Worm (Caenorhabditis elegans) whole organism, L2 larva: ENCODE measurements around the gene tbc-11.

Experiments
- C34F6.9 ChIP-seq: fragments of 150-350 bp; optimal IDR thresholded peaks from 2 replicates; lab custom pipeline; 2014; ENCODE audit warnings: missing biosample characterization, missing genetic modification characterization
- Y55F3AM.14 ChIP-seq: fragments of 200-800 bp; sonication (Bioruptor generic); optimal IDR thresholded peaks from 2 replicates; lab custom pipeline; 2018; ENCODE audit warnings: mild to moderate bottlenecking, missing genetic modification characterization, missing compliant biosample characterization
- alr-1 ChIP-seq: fragments of 150-350 bp; optimal IDR thresholded peaks from 2 replicates; lab custom pipeline; 2014; ENCODE audit warnings: missing biosample characterization, missing genetic modification characterization
- aly-2 ChIP-seq: fragments of 150-350 bp; optimal IDR thresholded peaks from 2 replicates; lab custom pipeline; 2014; ENCODE audit warnings: missing biosample characterization, missing genetic modification characterization
- ama-1 ChIP-seq: fragments of 150-350 bp; optimal IDR thresholded peaks from 2 replicates; lab custom pipeline; 2018; ENCODE audit warnings: inconsistent platforms
- blmp-1 ChIP-seq: sonication (generic microtip); optimal IDR thresholded peaks from 2 replicates; lab custom pipeline; 2017; ENCODE audit warnings: missing genetic modification characterization, mild to moderate bottlenecking, missing compliant biosample characterization, antibody characterized with exemption, moderate library complexity; ENCODE audit not compliant: insufficient read depth
- ceh-82 ChIP-seq: fragments of 150-350 bp; optimal IDR thresholded peaks from 2 replicates; lab custom pipeline; 2014; ENCODE audit warnings: missing biosample characterization, missing genetic modification characterization
- crh-2 ChIP-seq: sonication (generic microtip); optimal IDR thresholded peaks from 2 replicates; lab custom pipeline; 2017; ENCODE audit warnings: missing biosample characterization, missing genetic modification characterization
- egl-27 ChIP-seq: sonication (generic microtip); optimal IDR thresholded peaks from 3 replicates; lab custom pipeline; 2017; ENCODE audit warnings: missing biosample characterization, missing genetic modification reagents, missing genetic modification characterization
- elt-1 ChIP-seq: fragments of 150-350 bp; optimal IDR thresholded peaks from 2 replicates; lab custom pipeline; 2014; ENCODE audit warnings: missing biosample characterization, missing genetic modification characterization
- fos-1 ChIP-seq: fragments of 150-350 bp; optimal IDR thresholded peaks from 2 replicates; lab custom pipeline; 2014; ENCODE audit warnings: missing biosample characterization, missing genetic modification characterization
- lin-11 ChIP-seq: fragments of 150-350 bp; sonication (generic microtip); optimal IDR thresholded peaks from 2 replicates; lab custom pipeline; 2014; ENCODE audit warnings: missing biosample characterization, missing genetic modification characterization, inconsistent platforms, mixed read lengths
- lin-13 ChIP-seq: fragments of 150-350 bp; optimal IDR thresholded peaks from 2 replicates; lab custom pipeline; 2014; ENCODE audit warnings: missing biosample characterization, missing genetic modification reagents, missing genetic modification characterization
- lin-39 ChIP-seq: fragments of 150-350 bp; optimal IDR thresholded peaks from 2 replicates; lab custom pipeline; 2014; ENCODE audit warnings: missing biosample characterization, missing genetic modification reagents, missing genetic modification characterization
- lsy-2 ChIP-seq, 2 experiments: fragments of 150-350 bp in 1 of 2; sonication (generic microtip) in 1 of 2; optimal IDR thresholded peaks; 2 replicates each; lab custom pipeline; 2014 to 2017; ENCODE audit warnings: missing biosample characterization in 2 of 2, missing genetic modification characterization in 2 of 2
- mab-5 ChIP-seq: fragments of 150-350 bp; optimal IDR thresholded peaks from 2 replicates; lab custom pipeline; 2014; ENCODE audit warnings: missing biosample characterization, missing genetic modification characterization
- mbf-1 ChIP-seq: sonication (generic microtip); optimal IDR thresholded peaks from 2 replicates; lab custom pipeline; 2017; ENCODE audit warnings: missing biosample characterization, missing genetic modification characterization
- mdl-1 ChIP-seq, 2 experiments: fragments of 150-350 bp in 1 of 2; sonication (generic microtip) in 1 of 2; optimal IDR thresholded peaks; 2 replicates each; lab custom pipeline; 2017; ENCODE audit warnings: missing biosample characterization in 2 of 2, missing genetic modification characterization in 2 of 2
- nhr-10 ChIP-seq: sonication (generic microtip); optimal IDR thresholded peaks from 2 replicates; lab custom pipeline; 2017; ENCODE audit warnings: missing biosample characterization, missing genetic modification characterization
- nhr-11 ChIP-seq: fragments of 150-350 bp; optimal IDR thresholded peaks from 2 replicates; lab custom pipeline; 2014; ENCODE audit warnings: missing biosample characterization, missing genetic modification characterization
- nhr-12 ChIP-seq: fragments of 150-350 bp; optimal IDR thresholded peaks from 2 replicates; lab custom pipeline; 2014; ENCODE audit warnings: missing biosample characterization, missing genetic modification characterization
- nhr-21 ChIP-seq: fragments of 150-350 bp; optimal IDR thresholded peaks from 2 replicates; lab custom pipeline; 2014; ENCODE audit warnings: missing biosample characterization, missing genetic modification characterization
- nhr-23 ChIP-seq: fragments of 150-350 bp; optimal IDR thresholded peaks from 2 replicates; lab custom pipeline; 2014; ENCODE audit warnings: missing biosample characterization, missing genetic modification reagents, missing genetic modification characterization
- nhr-237 ChIP-seq: fragments of 150-350 bp; optimal IDR thresholded peaks from 2 replicates; lab custom pipeline; 2014; ENCODE audit warnings: missing biosample characterization, missing genetic modification characterization
- nhr-25 ChIP-seq: fragments of 150-350 bp; sonication (generic microtip); optimal IDR thresholded peaks from 3 replicates; lab custom pipeline; 2014; ENCODE audit warnings: missing biosample characterization, missing genetic modification characterization
- nhr-6 ChIP-seq: fragments of 150-350 bp; optimal IDR thresholded peaks from 2 replicates; lab custom pipeline; 2014; ENCODE audit warnings: missing biosample characterization, missing genetic modification characterization
- nhr-77 ChIP-seq: fragments of 150-350 bp; optimal IDR thresholded peaks from 2 replicates; lab custom pipeline; 2014; ENCODE audit warnings: missing biosample characterization, missing genetic modification characterization
- peb-1 ChIP-seq: fragments of 150-350 bp; optimal IDR thresholded peaks from 2 replicates; lab custom pipeline; 2014; ENCODE audit warnings: missing biosample characterization, missing genetic modification characterization
- sem-4 ChIP-seq: fragments of 150-350 bp; optimal IDR thresholded peaks from 2 replicates; lab custom pipeline; 2014; ENCODE audit warnings: missing biosample characterization, missing genetic modification reagents, missing genetic modification characterization
- sma-3 ChIP-seq: sonication (generic microtip); optimal IDR thresholded peaks from 2 replicates; lab custom pipeline; 2016; ENCODE audit warnings: missing genetic modification reagents, missing genetic modification characterization, missing compliant biosample characterization
- sma-9 ChIP-seq, 2 experiments: fragments of 150-350 bp in 1 of 2; sonication (generic microtip) in 1 of 2; optimal IDR thresholded peaks; 2 replicates each; lab custom pipeline; 2014 to 2016; ENCODE audit warnings: missing genetic modification characterization in 2 of 2, mild to moderate bottlenecking in 1 of 2, missing biosample characterization in 1 of 2, missing compliant biosample characterization in 1 of 2, missing genetic modification reagents in 1 of 2, moderate library complexity in 1 of 2
- snpc-4 ChIP-seq: fragments of 150-350 bp; optimal IDR thresholded peaks from 2 replicates; lab custom pipeline; 2014; ENCODE audit warnings: missing biosample characterization, missing genetic modification characterization
- unc-39 ChIP-seq: fragments of 150-350 bp; optimal IDR thresholded peaks from 2 replicates; lab custom pipeline; 2014; ENCODE audit warnings: missing biosample characterization, missing genetic modification characterization
- unc-55 ChIP-seq: fragments of 150-350 bp; sonication (generic microtip); optimal IDR thresholded peaks from 3 replicates; lab custom pipeline; 2014; ENCODE audit warnings: missing biosample characterization, missing genetic modification reagents, missing genetic modification characterization
- zag-1 ChIP-seq: fragments of 150-350 bp; optimal IDR thresholded peaks from 2 replicates; lab custom pipeline; 2014; ENCODE audit warnings: missing biosample characterization, missing genetic modification characterization
- ztf-11 ChIP-seq: sonication (generic microtip); optimal IDR thresholded peaks from 2 replicates; lab custom pipeline; 2017; ENCODE audit warnings: missing biosample characterization, missing genetic modification characterization
- ztf-4 ChIP-seq: fragments of 150-350 bp; optimal IDR thresholded peaks from 2 replicates; lab custom pipeline; 2014; ENCODE audit warnings: missing biosample characterization, missing genetic modification characterization

Gene tbc-11

ce11 chrX:897948-898347, 26.8 kb upstream of the tbc-11 start, which contains the start of gene mab-7:
Gene mab-7, minus strand, starts transcription at chrX:898048.
- TF ChIP-seq sma-3 (GFP tag; lab: Kevin White, UChicago) (no peak), nhr-6 (tag; lab: Kevin White, UChicago) (no peak)

- no peak for TF ChIP-seq nhr-25 (tag; lab: Kevin White, UChicago)
- TF ChIP-seq zag-1 (tag; lab: Kevin White, UChicago), result no peak
- TF ChIP-seq C34F6.9 (tag; lab: Kevin White, UChicago), result no peak
- no peak for TF ChIP-seq alr-1 (tag; lab: Kevin White, UChicago)
- TF ChIP-seq mdl-1 (tag; optimal IDR thresholded peaks at IDR 0.05; lab: Kevin White, UChicago), result no peak
- no peak for TF ChIP-seq mbf-1 (tag; lab: Kevin White, UChicago)
- no peak for TF ChIP-seq nhr-12 (tag; lab: Kevin White, UChicago)
- TF ChIP-seq mab-5 (tag; lab: Kevin White, UChicago), result no peak
- no peak for TF ChIP-seq nhr-23 (tag; lab: Kevin White, UChicago)
- TF ChIP-seq nhr-10, result no peak
These were observed 22.2 kb upstream of the tbc-11 start, which contains the start of gene ZC13.10 for ce11 chrX:902512-902911. Gene ZC13.10, minus strand, starts transcription at chrX:902612.

ce11 chrX:910337-910736, 14.4 kb upstream of the tbc-11 start:
- TF ChIP-seq nhr-237 (tag; lab: Kevin White, UChicago) (no peak), sem-4 (tag; lab: Kevin White, UChicago) (no peak), unc-55 (GFP tag; lab: Kevin White, UChicago) (peak; percentile 48), nhr-25 (tag; lab: Kevin White, UChicago) (no peak), sma-9 (GFP tag; optimal IDR thresholded peaks at IDR 0.05; lab: Kevin White, UChicago) (peak; percentile 1), sma-9 (tag; optimal IDR thresholded peaks at IDR 0.05; lab: Kevin White, UChicago) (no peak), nhr-77 (no peak), nhr-10 (no peak), ama-1 (lab: Kevin White, UChicago) (no peak), blmp-1 (no peak), egl-27 (no peak), lin-39 (tag; lab: Kevin White, UChicago) (no peak), fos-1 (tag; lab: Kevin White, UChicago) (no peak), ztf-4 (tag; lab: Kevin White, UChicago) (no peak), nhr-21 (tag; lab: Kevin White, UChicago) (no peak), aly-2 (no peak), lsy-2 (tag; optimal IDR thresholded peaks at IDR 0.05; lab: Kevin White, UChicago) (no peak), lin-11 (tag; lab: Kevin White, UChicago) (peak; percentile 46), crh-2 (tag; lab: Kevin White, UChicago) (peak; percentile 2), lin-13 (GFP tag; lab: Kevin White, UChicago) (no peak), Y55F3AM.14 (GFP tag; lab: Kevin White, UChicago) (no peak), peb-1 (tag; lab: Kevin White, UChicago) (no peak), elt-1 (tag; lab: Kevin White, UChicago) (no peak), C34F6.9 (tag; lab: Kevin White, UChicago) (peak; percentile 42)

- no peak for TF ChIP-seq snpc-4 (tag; lab: Kevin White, UChicago)
- TF ChIP-seq nhr-12 (tag; lab: Kevin White, UChicago), result no peak
- no peak for TF ChIP-seq ceh-82
- TF ChIP-seq unc-39 (tag; lab: Kevin White, UChicago), result no peak
- TF ChIP-seq mbf-1 (tag; lab: Kevin White, UChicago), result no peak
- no peak for TF ChIP-seq blmp-1
- no peak for TF ChIP-seq nhr-77
- no peak for TF ChIP-seq Y55F3AM.14 (GFP tag; lab: Kevin White, UChicago)
- no peak for TF ChIP-seq lin-13 (GFP tag; lab: Kevin White, UChicago)
- TF ChIP-seq C34F6.9 (tag; lab: Kevin White, UChicago), result no peak
- no peak for TF ChIP-seq sem-4 (tag; lab: Kevin White, UChicago)
- TF ChIP-seq nhr-10, result no peak
- no peak for TF ChIP-seq elt-1 (tag; lab: Kevin White, UChicago)
- no peak for TF ChIP-seq nhr-11 (tag; lab: Kevin White, UChicago)
- no peak for TF ChIP-seq mdl-1 (tag; optimal IDR thresholded peaks at IDR 0.05; lab: Kevin White, UChicago)
- no peak for TF ChIP-seq ztf-11
- TF ChIP-seq nhr-237 (tag; lab: Kevin White, UChicago), result no peak
- TF ChIP-seq nhr-25 (tag; lab: Kevin White, UChicago), result no peak
- no peak for TF ChIP-seq peb-1 (tag; lab: Kevin White, UChicago)
These were observed 12.2 kb upstream of the tbc-11 start for ce11 chrX:912564-912963.
